Fruit fly (Drosophila melanogaster): Measurements from ENCODE around the gene vari.

The vari gene

DNA sequence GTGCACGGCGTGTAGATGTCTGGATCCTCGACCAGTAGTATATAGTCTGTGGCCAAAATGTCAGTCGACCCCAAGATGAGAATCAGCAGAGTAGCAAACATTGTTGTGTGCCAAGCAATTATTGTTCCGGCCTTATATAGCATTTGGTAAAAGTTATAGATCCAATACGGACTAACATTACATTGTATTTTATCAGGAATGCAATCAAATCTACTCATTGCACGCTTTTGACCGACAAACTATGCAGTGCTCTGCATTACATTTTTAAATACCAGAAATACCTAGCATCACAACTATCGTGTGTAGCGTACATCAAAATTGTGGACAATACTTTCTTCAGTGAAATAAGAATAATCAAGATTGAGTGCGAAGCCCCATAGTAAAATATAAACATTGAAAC lies 23.9 kb upstream of the vari start, which contains the start of gene CheB38c:
CheB38c (minus strand) TSS at position 101 of the 400 bp plus-strand sequence.
- TF ChIP-seq CG8119 (GFP tag; IDR thresholded peaks at IDR 0.05) (no peak), dsx (GFP tag; optimal IDR thresholded peaks at IDR 0.05; ENCODE audit: poor library complexity, severe bottlenecking) (peak; percentile 35), Eip78C (GFP tag) (peak; percentile 19)

DNA sequence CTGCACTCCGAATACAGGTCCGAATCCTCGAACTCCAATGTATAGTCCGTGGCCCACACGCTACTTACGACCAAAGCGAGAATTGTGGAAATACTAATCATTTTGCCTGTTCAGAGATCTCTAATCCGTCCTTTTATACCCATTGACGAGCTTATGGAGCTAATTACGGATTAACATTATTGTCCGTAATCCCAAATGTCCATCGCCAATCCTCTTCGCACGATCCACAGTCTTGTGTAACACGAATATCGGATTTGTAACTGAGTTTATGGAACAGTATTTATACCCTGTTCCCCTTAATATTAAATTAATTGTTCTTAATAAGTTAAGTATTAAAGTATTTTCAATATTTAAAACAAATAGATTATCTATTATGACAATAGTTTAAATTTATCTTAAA lies 21.6 kb upstream of the vari start, which contains the start of gene CheB38a:
CheB38a (minus strand) TSS at position 101 of the 400 bp plus-strand sequence.
- no peak for TF ChIP-seq CG6276 (GFP tag; optimal IDR thresholded peaks at IDR 0.05)
- TF ChIP-seq CG15336 (GFP tag; IDR thresholded peaks at IDR 0.05), result no peak
- TF ChIP-seq vri (GFP tag; optimal IDR thresholded peaks at IDR 0.05), result no peak
- no peak for TF ChIP-seq topi (GFP tag; optimal IDR thresholded peaks at IDR 0.05)
- no peak for TF ChIP-seq dac (GFP tag; optimal IDR thresholded peaks at IDR 0.05)
- TF ChIP-seq Hr38 (GFP tag; optimal IDR thresholded peaks at IDR 0.05), result no peak
- TF ChIP-seq CG3919 (GFP tag; optimal IDR thresholded peaks at IDR 0.05), result no peak
- TF ChIP-seq CG6792 (GFP tag; optimal IDR thresholded peaks at IDR 0.05), result no peak
- no peak for TF ChIP-seq CG1621 (tag; optimal IDR thresholded peaks at IDR 0.05)
- no peak for TF ChIP-seq Ets96B (tag; optimal IDR thresholded peaks at IDR 0.05)
- TF ChIP-seq CG10669 (GFP tag; optimal IDR thresholded peaks at IDR 0.05), result no peak
- no peak for TF ChIP-seq Blimp-1 (GFP tag; optimal IDR thresholded peaks at IDR 0.05)
- no peak for TF ChIP-seq CG3032 (tag; optimal IDR thresholded peaks at IDR 0.05)
- TF ChIP-seq CG7368 (GFP tag; optimal IDR thresholded peaks at IDR 0.05), result no peak

DNA sequence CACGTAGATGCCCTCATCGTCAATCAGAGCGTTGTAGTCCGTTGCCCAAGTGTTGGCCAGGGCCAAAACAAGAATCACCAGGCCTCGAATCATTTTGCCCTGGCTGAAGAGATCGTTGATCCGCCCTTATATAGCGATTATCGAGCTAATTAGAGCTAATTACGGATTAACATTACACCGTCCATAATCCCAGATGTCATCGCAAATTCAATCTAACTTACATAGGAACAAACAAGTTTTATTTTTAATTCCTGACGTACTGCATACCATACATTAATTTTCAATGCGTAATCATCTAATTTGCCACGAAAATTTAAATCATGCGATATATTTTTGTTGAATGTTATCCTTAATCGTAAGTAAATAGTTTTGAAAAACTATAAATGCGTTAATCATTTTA lies 20.3 kb upstream of the vari start, which contains the start of gene CheB38b:
CheB38b (minus strand) TSS at position 101 of the 400 bp plus-strand sequence.
- TF ChIP-seq CG34406 (GFP tag; optimal IDR thresholded peaks at IDR 0.05) (no peak), cyc (GFP tag; optimal IDR thresholded peaks at IDR 0.05) (no peak), Hr38 (GFP tag; optimal IDR thresholded peaks at IDR 0.05) (no peak), spab (GFP tag; optimal IDR thresholded peaks at IDR 0.05) (no peak), Ets96B (tag; optimal IDR thresholded peaks at IDR 0.05) (no peak), CG8319 (GFP tag; optimal IDR thresholded peaks at IDR 0.05) (no peak), Gug (GFP tag; IDR thresholded peaks at IDR 0.05) (no peak), Blimp-1 (GFP tag; optimal IDR thresholded peaks at IDR 0.05) (no peak), CG11762 (GFP tag; optimal IDR thresholded peaks at IDR 0.05; ENCODE audit: insufficient read depth) (no peak), Smox (GFP tag; optimal IDR thresholded peaks at IDR 0.05) (no peak), eg (GFP tag; IDR thresholded peaks at IDR 0.05) (no peak), acj6 (GFP tag; optimal IDR thresholded peaks at IDR 0.05) (no peak), fd85E (GFP tag; optimal IDR thresholded peaks at IDR 0.05) (no peak), CG6808 (GFP tag; optimal IDR thresholded peaks at IDR 0.05) (no peak)

DNA sequence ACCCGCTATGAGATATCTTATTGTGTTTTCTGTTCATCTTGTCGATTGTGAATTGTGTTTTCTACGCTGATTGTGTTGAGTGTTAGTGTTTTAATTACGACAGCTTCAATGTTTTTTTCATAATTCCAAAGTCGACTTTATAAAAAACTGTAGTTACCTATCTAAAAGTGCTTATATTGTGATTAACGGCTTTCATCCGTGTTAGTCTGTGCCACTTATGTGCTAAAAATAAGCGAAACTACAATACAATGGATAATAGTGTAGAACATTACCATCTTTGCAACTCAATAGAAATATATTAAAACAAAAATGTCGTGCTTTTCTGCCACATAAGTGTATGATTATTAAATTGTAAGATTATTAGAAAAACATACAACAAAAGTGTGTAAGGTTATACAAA lies 19.3 kb upstream of the vari start, which contains the start of gene CG33322:
CG33322 (minus strand) TSS at position 101 of the 400 bp plus-strand sequence.
- TF ChIP-seq Smox (GFP tag; optimal IDR thresholded peaks at IDR 0.05) (no peak), CG4318 (GFP tag; optimal IDR thresholded peaks at IDR 0.05) (no peak), CG6808 (GFP tag; optimal IDR thresholded peaks at IDR 0.05) (no peak), lz (GFP tag; optimal IDR thresholded peaks at IDR 0.05) (no peak), CG9139 (GFP tag; optimal IDR thresholded peaks at IDR 0.05) (no peak), Hr39 (GFP tag; optimal IDR thresholded peaks at IDR 0.05) (no peak), topi (GFP tag; optimal IDR thresholded peaks at IDR 0.05) (no peak), CG1621 (tag; optimal IDR thresholded peaks at IDR 0.05) (no peak), eg (GFP tag; IDR thresholded peaks at IDR 0.05) (no peak), CG8119 (GFP tag; IDR thresholded peaks at IDR 0.05) (no peak), CG6276 (GFP tag; optimal IDR thresholded peaks at IDR 0.05) (no peak), Hr38 (GFP tag; optimal IDR thresholded peaks at IDR 0.05) (no peak), Gug (GFP tag; IDR thresholded peaks at IDR 0.05) (no peak), Sox14 (GFP tag; optimal IDR thresholded peaks at IDR 0.05) (no peak), CG31627 (GFP tag; optimal IDR thresholded peaks at IDR 0.05) (no peak), Hr4 (GFP tag; optimal IDR thresholded peaks at IDR 0.05) (no peak), cyc (GFP tag; optimal IDR thresholded peaks at IDR 0.05) (no peak), CG34406 (GFP tag; optimal IDR thresholded peaks at IDR 0.05) (no peak)
